Worm (Caenorhabditis elegans) whole organism, L1 larva: Measurements from ENCODE around the gene ceh-31.

Source experiments
- ceh-8 ChIP-seq: fragments of 200-800 bp; sonication (Bioruptor generic); optimal IDR thresholded peaks from 2 replicates; lab custom pipeline; 2018; ENCODE audit warnings: mild to moderate bottlenecking, missing genetic modification characterization, moderate library complexity, missing compliant biosample characterization
- ces-1 ChIP-seq: fragments of 150-350 bp; optimal IDR thresholded peaks from 2 replicates; lab custom pipeline; 2014; ENCODE audit warnings: missing biosample characterization, missing genetic modification reagents, missing genetic modification characterization
- lin-13 ChIP-seq: fragments of 150-350 bp; optimal IDR thresholded peaks from 2 replicates; lab custom pipeline; 2014; ENCODE audit warnings: missing biosample characterization, missing genetic modification reagents, missing genetic modification characterization

DNA sequence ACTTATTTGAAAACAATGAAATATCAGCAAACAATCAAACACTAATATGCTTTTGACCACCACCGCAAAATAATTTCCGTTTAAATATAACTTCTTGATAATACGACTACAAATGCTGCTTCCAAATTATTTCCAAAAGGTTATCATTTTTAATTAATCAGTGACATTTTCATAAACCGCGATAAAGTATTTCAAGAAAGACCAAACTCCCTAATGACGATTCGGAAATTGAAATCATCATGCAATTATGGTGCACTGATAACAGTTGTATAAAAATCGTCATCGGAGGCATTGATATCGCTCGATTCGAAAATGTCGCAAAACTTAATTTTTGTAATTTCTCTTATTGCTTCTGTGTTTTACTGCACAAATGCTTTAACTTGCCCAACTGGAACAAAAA is 38.7 kb downstream of the ceh-31 start, which contains the start of gene clec-265:
- TF ChIP-seq ces-1 (GFP tag; lab: Kevin White, UChicago) = no peak
- TF ChIP-seq ceh-8 (GFP tag; lab: Kevin White, UChicago) = no peak
- no peak for TF ChIP-seq lin-13
